Worm (Caenorhabditis elegans) whole organism, L2 larva: ENCODE measurements around the gene nhr-119.

Experiments
- C34F6.9 ChIP-seq: fragments of 150-350 bp; optimal IDR thresholded peaks from 2 replicates; lab custom pipeline; 2014; ENCODE audit warnings: missing biosample characterization, missing genetic modification characterization
- R02D3.7 ChIP-seq: fragments of 150-350 bp; optimal IDR thresholded peaks from 2 replicates; lab custom pipeline; 2014; ENCODE audit warnings: missing biosample characterization, missing genetic modification characterization
- Y55F3AM.14 ChIP-seq: fragments of 200-800 bp; sonication (Bioruptor generic); optimal IDR thresholded peaks from 2 replicates; lab custom pipeline; 2018; ENCODE audit warnings: mild to moderate bottlenecking, missing genetic modification characterization, missing compliant biosample characterization
- alr-1 ChIP-seq: fragments of 150-350 bp; optimal IDR thresholded peaks from 2 replicates; lab custom pipeline; 2014; ENCODE audit warnings: missing biosample characterization, missing genetic modification characterization
- aly-2 ChIP-seq: fragments of 150-350 bp; optimal IDR thresholded peaks from 2 replicates; lab custom pipeline; 2014; ENCODE audit warnings: missing biosample characterization, missing genetic modification characterization
- blmp-1 ChIP-seq: sonication (generic microtip); optimal IDR thresholded peaks from 2 replicates; lab custom pipeline; 2017; ENCODE audit warnings: missing genetic modification characterization, mild to moderate bottlenecking, missing compliant biosample characterization, antibody characterized with exemption, moderate library complexity; ENCODE audit not compliant: insufficient read depth
- ceh-16 ChIP-seq: fragments of 150-350 bp; optimal IDR thresholded peaks from 2 replicates; lab custom pipeline; 2014; ENCODE audit warnings: missing biosample characterization, missing genetic modification characterization
- dmd-4 ChIP-seq: sonication (generic microtip); optimal IDR thresholded peaks from 2 replicates; lab custom pipeline; 2017; ENCODE audit warnings: missing biosample characterization, missing genetic modification characterization
- egl-27 ChIP-seq: sonication (generic microtip); optimal IDR thresholded peaks from 3 replicates; lab custom pipeline; 2017; ENCODE audit warnings: missing biosample characterization, missing genetic modification reagents, missing genetic modification characterization
- elt-3 ChIP-seq: sonication (generic microtip); optimal IDR thresholded peaks from 2 replicates; lab custom pipeline; 2017; ENCODE audit warnings: missing biosample characterization, missing genetic modification characterization
- gmeb-1 ChIP-seq: fragments of 150-350 bp; optimal IDR thresholded peaks from 2 replicates; lab custom pipeline; 2014; ENCODE audit warnings: missing biosample characterization, missing genetic modification characterization
- lin-13 ChIP-seq: fragments of 150-350 bp; optimal IDR thresholded peaks from 2 replicates; lab custom pipeline; 2014; ENCODE audit warnings: missing biosample characterization, missing genetic modification reagents, missing genetic modification characterization
- mab-5 ChIP-seq: fragments of 150-350 bp; optimal IDR thresholded peaks from 2 replicates; lab custom pipeline; 2014; ENCODE audit warnings: missing biosample characterization, missing genetic modification characterization
- mbf-1 ChIP-seq: sonication (generic microtip); optimal IDR thresholded peaks from 2 replicates; lab custom pipeline; 2017; ENCODE audit warnings: missing biosample characterization, missing genetic modification characterization
- mdl-1 ChIP-seq, 2 experiments: fragments of 150-350 bp in 1 of 2; sonication (generic microtip) in 1 of 2; optimal IDR thresholded peaks; 2 replicates each; lab custom pipeline; 2017; ENCODE audit warnings: missing biosample characterization in 2 of 2, missing genetic modification characterization in 2 of 2
- nhr-10 ChIP-seq: sonication (generic microtip); optimal IDR thresholded peaks from 2 replicates; lab custom pipeline; 2017; ENCODE audit warnings: missing biosample characterization, missing genetic modification characterization
- nhr-11 ChIP-seq: fragments of 150-350 bp; optimal IDR thresholded peaks from 2 replicates; lab custom pipeline; 2014; ENCODE audit warnings: missing biosample characterization, missing genetic modification characterization
- nhr-12 ChIP-seq: fragments of 150-350 bp; optimal IDR thresholded peaks from 2 replicates; lab custom pipeline; 2014; ENCODE audit warnings: missing biosample characterization, missing genetic modification characterization
- nhr-129 ChIP-seq: fragments of 150-350 bp; optimal IDR thresholded peaks from 2 replicates; lab custom pipeline; 2014; ENCODE audit warnings: missing biosample characterization, missing genetic modification characterization
- nhr-21 ChIP-seq: fragments of 150-350 bp; optimal IDR thresholded peaks from 2 replicates; lab custom pipeline; 2014; ENCODE audit warnings: missing biosample characterization, missing genetic modification characterization
- nhr-23 ChIP-seq: fragments of 150-350 bp; optimal IDR thresholded peaks from 2 replicates; lab custom pipeline; 2014; ENCODE audit warnings: missing biosample characterization, missing genetic modification reagents, missing genetic modification characterization
- nhr-237 ChIP-seq: fragments of 150-350 bp; optimal IDR thresholded peaks from 2 replicates; lab custom pipeline; 2014; ENCODE audit warnings: missing biosample characterization, missing genetic modification characterization
- nhr-6 ChIP-seq: fragments of 150-350 bp; optimal IDR thresholded peaks from 2 replicates; lab custom pipeline; 2014; ENCODE audit warnings: missing biosample characterization, missing genetic modification characterization
- nhr-77 ChIP-seq: fragments of 150-350 bp; optimal IDR thresholded peaks from 2 replicates; lab custom pipeline; 2014; ENCODE audit warnings: missing biosample characterization, missing genetic modification characterization
- skn-1 ChIP-seq: sonication (generic microtip); optimal IDR thresholded peaks from 2 replicates; lab custom pipeline; 2017; ENCODE audit warnings: missing biosample characterization, missing genetic modification characterization
- sma-3 ChIP-seq: sonication (generic microtip); optimal IDR thresholded peaks from 2 replicates; lab custom pipeline; 2016; ENCODE audit warnings: missing genetic modification reagents, missing genetic modification characterization, missing compliant biosample characterization
- sma-9 ChIP-seq, 2 experiments: fragments of 150-350 bp in 1 of 2; sonication (generic microtip) in 1 of 2; optimal IDR thresholded peaks; 2 replicates each; lab custom pipeline; 2014 to 2016; ENCODE audit warnings: missing genetic modification characterization in 2 of 2, mild to moderate bottlenecking in 1 of 2, missing biosample characterization in 1 of 2, missing compliant biosample characterization in 1 of 2, missing genetic modification reagents in 1 of 2, moderate library complexity in 1 of 2
- snpc-4 ChIP-seq: fragments of 150-350 bp; optimal IDR thresholded peaks from 2 replicates; lab custom pipeline; 2014; ENCODE audit warnings: missing biosample characterization, missing genetic modification characterization
- unc-39 ChIP-seq: fragments of 150-350 bp; optimal IDR thresholded peaks from 2 replicates; lab custom pipeline; 2014; ENCODE audit warnings: missing biosample characterization, missing genetic modification characterization
- unc-55 ChIP-seq: fragments of 150-350 bp; sonication (generic microtip); optimal IDR thresholded peaks from 3 replicates; lab custom pipeline; 2014; ENCODE audit warnings: missing biosample characterization, missing genetic modification reagents, missing genetic modification characterization
- unc-62 ChIP-seq: fragments of 150-350 bp; optimal IDR thresholded peaks from 2 replicates; lab custom pipeline; 2014; ENCODE audit warnings: missing biosample characterization, missing genetic modification reagents, missing genetic modification characterization
- zag-1 ChIP-seq: fragments of 150-350 bp; optimal IDR thresholded peaks from 2 replicates; lab custom pipeline; 2014; ENCODE audit warnings: missing biosample characterization, missing genetic modification characterization
- ztf-11 ChIP-seq: sonication (generic microtip); optimal IDR thresholded peaks from 2 replicates; lab custom pipeline; 2017; ENCODE audit warnings: missing biosample characterization, missing genetic modification characterization
- ztf-4 ChIP-seq: fragments of 150-350 bp; optimal IDR thresholded peaks from 2 replicates; lab custom pipeline; 2014; ENCODE audit warnings: missing biosample characterization, missing genetic modification characterization

Gene nhr-119

ce11 chrII:2769021-2769420 is 31.4 kb downstream of the nhr-119 start, which contains the start of gene F08D12.7:
Gene F08D12.7 (minus strand): TSS chrII:2769121.
- no peak for TF ChIP-seq nhr-129 (tag; lab: Kevin White, UChicago)
- no peak for TF ChIP-seq mdl-1 (tag; optimal IDR thresholded peaks at IDR 0.05; lab: Kevin White, UChicago)
- TF ChIP-seq sma-3, result no peak
- TF ChIP-seq nhr-6 (tag; lab: Kevin White, UChicago), result no peak
- no peak for TF ChIP-seq sma-9 (GFP tag; optimal IDR thresholded peaks at IDR 0.05; lab: Kevin White, UChicago)
- no peak for TF ChIP-seq sma-9 (tag; optimal IDR thresholded peaks at IDR 0.05; lab: Kevin White, UChicago)
- TF ChIP-seq mab-5 (tag; lab: Kevin White, UChicago), result no peak
- TF ChIP-seq Y55F3AM.14 (GFP tag; lab: Kevin White, UChicago), result no peak
- no peak for TF ChIP-seq nhr-77 (tag; lab: Kevin White, UChicago)
- TF ChIP-seq ztf-11 (tag; lab: Kevin White, UChicago), result no peak
- TF ChIP-seq egl-27 (tag; lab: Kevin White, UChicago), result no peak
- TF ChIP-seq nhr-12 (tag; lab: Kevin White, UChicago), result no peak
- TF ChIP-seq nhr-11, result no peak
- no peak for TF ChIP-seq nhr-10 (tag; lab: Kevin White, UChicago)
- no peak for TF ChIP-seq alr-1 (tag; lab: Kevin White, UChicago)
- no peak for TF ChIP-seq mbf-1 (tag; lab: Kevin White, UChicago)
- TF ChIP-seq unc-55 (GFP tag; lab: Kevin White, UChicago), result no peak

- TF ChIP-seq lin-13 (no peak), nhr-21 (tag; lab: Kevin White, UChicago) (no peak), snpc-4 (tag; lab: Kevin White, UChicago) (no peak), nhr-23 (tag; lab: Kevin White, UChicago) (no peak), ztf-4 (tag; lab: Kevin White, UChicago) (no peak), C34F6.9 (tag; lab: Kevin White, UChicago) (no peak), zag-1 (tag; lab: Kevin White, UChicago) (no peak), elt-3 (tag; lab: Kevin White, UChicago) (no peak), blmp-1 (tag; lab: Kevin White, UChicago) (no peak), R02D3.7 (tag; lab: Kevin White, UChicago) (no peak)
Measured at ce11 chrII:2766331-2766730, 34.1 kb downstream of the nhr-119 start, which contains the start of gene F08D12.15. Gene F08D12.15 (plus strand): TSS chrII:2766631.

ce11 chrII:2764664-2765063 is 35.7 kb downstream of the nhr-119 start, which contains the start of gene fbxb-108:
Gene fbxb-108 (plus strand): TSS chrII:2764964.
- no peak for TF ChIP-seq zag-1 (tag; lab: Kevin White, UChicago)

DNA sequence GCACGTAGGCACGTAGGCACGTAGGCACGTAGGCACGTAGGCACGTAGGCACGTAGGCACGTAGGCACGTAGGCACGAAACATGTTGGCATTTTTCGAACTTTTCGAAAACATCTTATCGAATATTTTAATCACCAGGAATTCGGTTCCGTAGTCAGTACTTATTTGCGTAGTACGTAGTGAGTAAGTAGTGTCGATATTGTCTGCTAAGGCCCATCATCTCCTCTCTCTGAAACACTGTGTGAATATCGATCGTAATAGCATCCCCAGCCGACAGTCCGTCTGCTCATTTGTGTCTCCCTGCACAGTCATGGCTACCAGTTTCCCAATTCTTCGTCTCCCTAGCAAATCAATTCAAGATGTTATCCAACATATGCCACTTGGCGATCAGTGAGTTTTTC is 38.3 kb downstream of the nhr-119 start, which contains the start of gene fbxb-106:
fbxb-106 (plus strand) TSS at position 301 of the 400 bp plus-strand sequence.
- TF ChIP-seq snpc-4 (tag; lab: Kevin White, UChicago), result no peak
- no peak for TF ChIP-seq dmd-4
- TF ChIP-seq elt-3 (tag; lab: Kevin White, UChicago), result no peak

ce11 chrII:2758476-2758875 is 41.9 kb downstream of the nhr-119 start, which contains the start of gene fbxb-107:
Gene fbxb-107 (plus strand): TSS chrII:2758772.
- TF ChIP-seq aly-2 (no peak), mbf-1 (tag; lab: Kevin White, UChicago) (no peak), C34F6.9 (tag; lab: Kevin White, UChicago) (no peak), skn-1 (tag; lab: Kevin White, UChicago) (no peak), gmeb-1 (no peak), nhr-77 (tag; lab: Kevin White, UChicago) (no peak), unc-62 (GFP tag; lab: Kevin White, UChicago) (no peak), Y55F3AM.14 (GFP tag; lab: Kevin White, UChicago) (no peak), ceh-16 (no peak), lin-13 (no peak), nhr-237 (tag; lab: Kevin White, UChicago) (no peak)

ce11 chrII:2757954-2758353 is 42.4 kb downstream of the nhr-119 start, which contains the start of gene F29A7.8:
Gene F29A7.8 (minus strand): TSS chrII:2758054.
- TF ChIP-seq unc-39 (tag; lab: Kevin White, UChicago), result no peak
